Fruit fly (Drosophila melanogaster) S2 (cell line): Measurements from ENCODE around the gene CG10175.

Experiments
- CG8478 ChIP-seq: fragments of >200 bp; optimal IDR thresholded peaks from 2 replicates; lab custom pipeline; 2018
- CTCF ChIP-seq, 2 experiments: fragments of >200 bp; optimal IDR thresholded peaks; 2 replicates each; lab custom pipeline; 2018

DNA sequence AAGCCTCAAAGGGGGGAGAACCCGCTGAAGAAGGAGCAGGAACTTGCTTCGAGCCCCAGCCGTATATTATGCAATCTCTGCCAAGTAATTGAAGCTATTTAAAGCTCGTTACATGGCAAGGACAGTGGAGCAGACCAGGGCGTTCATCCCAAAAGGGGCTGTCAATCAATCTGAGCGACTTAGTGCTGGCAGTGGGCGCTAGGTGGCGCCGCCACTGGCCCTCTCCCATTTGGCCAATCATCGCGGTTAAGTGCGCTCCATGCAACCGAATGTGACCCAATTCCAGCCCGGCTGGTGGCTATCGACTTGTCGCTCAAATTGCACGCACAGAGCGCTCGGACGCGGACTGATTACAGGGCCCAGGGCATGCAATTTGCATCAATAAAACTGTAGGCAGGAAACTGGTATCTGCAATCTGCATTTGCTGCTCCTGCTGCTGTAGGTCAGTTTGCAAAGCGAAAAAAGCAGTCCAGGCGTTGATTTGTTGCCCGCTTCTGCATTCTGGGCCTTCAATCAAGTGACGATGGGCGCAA is 21.3 kb downstream of the CG10175 start:
- peak; percentile 72 to 81 for TF ChIP-seq CTCF (optimal IDR thresholded peaks at IDR 0.05; lab: Kevin White, UChicago)
- TF ChIP-seq CG8478 = no peak
